Fruit fly (Drosophila melanogaster): ENCODE data around the gene EMC2A.

Gene EMC2A

dm6 chr3R:16957759-16958536 lies 37.9 kb downstream of the EMC2A start (continued):
- TF ChIP-seq CG3838 (GFP tag; optimal IDR thresholded peaks at IDR 0.05) = no peak
- no peak for TF ChIP-seq CG18011 (GFP tag; optimal IDR thresholded peaks at IDR 0.05)
- TF ChIP-seq Fer2 (tag; optimal IDR thresholded peaks at IDR 0.05) = peak; percentile 37
- TF ChIP-seq CG6813 (GFP tag; optimal IDR thresholded peaks at IDR 0.05) = peak; percentile 81
- TF ChIP-seq hb (GFP tag; IDR thresholded peaks at IDR 0.05; ENCODE audit: partially characterized antibody) = no peak
- TF ChIP-seq fd102C (GFP tag; optimal IDR thresholded peaks at IDR 0.05) = peak; percentile 24
- TF ChIP-seq bowl (GFP tag; IDR thresholded peaks at IDR 0.05) = no peak
- TF ChIP-seq vnd (GFP tag; IDR thresholded peaks at IDR 0.05; ENCODE audit: partially characterized antibody) = no peak
- TF ChIP-seq grn (GFP tag; optimal IDR thresholded peaks at IDR 0.05) = no peak
- no peak for TF ChIP-seq disco-r (GFP tag; optimal IDR thresholded peaks at IDR 0.05)
- no peak for TF ChIP-seq nau (GFP tag; optimal IDR thresholded peaks at IDR 0.05)
- TF ChIP-seq fd64A (GFP tag; optimal IDR thresholded peaks at IDR 0.05) = no peak
- TF ChIP-seq Hr78 (GFP tag; optimal IDR thresholded peaks at IDR 0.05) = peak in 1 of 2 experiments; percentile 61
- peak; percentile 61 for TF ChIP-seq CG2116 (GFP tag; optimal IDR thresholded peaks at IDR 0.05)
- TF ChIP-seq CG10366 (GFP tag; IDR thresholded peaks at IDR 0.05) = peak; percentile 65
- peak; percentile 32 for TF ChIP-seq CG6272 (GFP tag; IDR thresholded peaks at IDR 0.05)
- no peak for TF ChIP-seq CG16779 (GFP tag; IDR thresholded peaks at IDR 0.05)
- no peak for TF ChIP-seq HLH54F (GFP tag; optimal IDR thresholded peaks at IDR 0.05)
- no peak for TF ChIP-seq vfl (GFP tag; optimal IDR thresholded peaks at IDR 0.05)
- no peak for TF ChIP-seq CG30020 (tag; optimal IDR thresholded peaks at IDR 0.05)
- peak; percentile 93 for TF ChIP-seq nmo (GFP tag; optimal IDR thresholded peaks at IDR 0.05)
- peak; percentile 74 for TF ChIP-seq CG4820 (GFP tag; optimal IDR thresholded peaks at IDR 0.05)
- no peak for TF ChIP-seq Med (GFP tag)
- TF ChIP-seq sisA (GFP tag; IDR thresholded peaks at IDR 0.05) = peak; percentile 53
- TF ChIP-seq H15 (GFP tag; IDR thresholded peaks at IDR 0.05) = no peak
- TF ChIP-seq CG11504 (tag; optimal IDR thresholded peaks at IDR 0.05) = peak; percentile 91
- no peak for TF ChIP-seq CG1647 (GFP tag; optimal IDR thresholded peaks at IDR 0.05)
- peak; percentile 47 for TF ChIP-seq CG12219 (GFP tag; optimal IDR thresholded peaks at IDR 0.05)
- peak; percentile 23; the same call in 1 of the 2 replicates for TF ChIP-seq onecut (GFP tag; IDR thresholded peaks at IDR 0.05)
- peak; percentile 64 for TF ChIP-seq CG17328 (GFP tag; IDR thresholded peaks at IDR 0.05)
- peak; percentile 14 for TF ChIP-seq chn (GFP tag; optimal IDR thresholded peaks at IDR 0.05)
- peak; percentile 80 for TF ChIP-seq Xrp1 (GFP tag; IDR thresholded peaks at IDR 0.05)
- no peak; the same call in 2 of the 3 replicates for TF ChIP-seq B-H1 (GFP tag; IDR thresholded peaks at IDR 0.05)
- no peak for TF ChIP-seq MTF-1 (GFP tag; optimal IDR thresholded peaks at IDR 0.05; ENCODE audit: borderline replicate concordance)
- peak; percentile 46 for TF ChIP-seq CG17568 (GFP tag; optimal IDR thresholded peaks at IDR 0.05)
- TF ChIP-seq E2f1 (GFP tag; IDR thresholded peaks at IDR 0.05) = 0 out of 2 replicates have a peak, but pooled peaks have one; percentile 48
- peak; percentile 84 for TF ChIP-seq CG1602 (GFP tag; optimal IDR thresholded peaks at IDR 0.05)
- TF ChIP-seq Taf1 (GFP tag; IDR thresholded peaks at IDR 0.05) = no peak
- TF ChIP-seq Oaz (GFP tag; IDR thresholded peaks at IDR 0.05) = no peak
- no peak for TF ChIP-seq toy (GFP tag; IDR thresholded peaks at IDR 0.05)
- TF ChIP-seq ash1 (GFP tag; optimal IDR thresholded peaks at IDR 0.05) = no peak
- TF ChIP-seq CG6254 (GFP tag; optimal IDR thresholded peaks at IDR 0.05) = peak; percentile 81
- TF ChIP-seq CG9932 (GFP tag; IDR thresholded peaks at IDR 0.05) = peak; percentile 58
- no peak for TF ChIP-seq zen2 (GFP tag; IDR thresholded peaks at IDR 0.05; ENCODE audit: partially characterized antibody)
- TF ChIP-seq H2.0 (GFP tag; IDR thresholded peaks at IDR 0.05) = peak; percentile 67
- TF ChIP-seq kah (GFP tag; optimal IDR thresholded peaks at IDR 0.05) = peak; percentile 48
- no peak for TF ChIP-seq MESR4 (GFP tag; optimal IDR thresholded peaks at IDR 0.05)
- TF ChIP-seq Mrtf (GFP tag; IDR thresholded peaks at IDR 0.05) = no peak; the same call in 2 of the 3 replicates
- TF ChIP-seq eyg (GFP tag; optimal IDR thresholded peaks at IDR 0.05) = no peak
